Fruit fly (Drosophila melanogaster): ENCODE measurements around the gene tnc.

tnc gene

dm6 chr3R:25060462-25060861 lies 76.3 kb downstream of the tnc start:
- TF ChIP-seq Pdp1 (GFP tag; optimal IDR thresholded peaks at IDR 0.05) (peak in 1 of 2 experiments; percentile 54), CG4328 (GFP tag; optimal IDR thresholded peaks at IDR 0.05) (no peak), CG12391 (tag; optimal IDR thresholded peaks at IDR 0.05) (no peak), MTF-1 (GFP tag; optimal IDR thresholded peaks at IDR 0.05; ENCODE audit: borderline replicate concordance) (no peak), Vsx1 (GFP tag; optimal IDR thresholded peaks at IDR 0.05) (peak; percentile 71), tup (GFP tag; optimal IDR thresholded peaks at IDR 0.05) (no peak)

- peak; percentile 52 for TF ChIP-seq gfzf (GFP tag; optimal IDR thresholded peaks at IDR 0.05)
- TF ChIP-seq CG4854 (GFP tag; optimal IDR thresholded peaks at IDR 0.05), result no peak
- TF ChIP-seq Scr (GFP tag; IDR thresholded peaks at IDR 0.05; ENCODE audit: partially characterized antibody), result no peak
- TF ChIP-seq bbx (GFP tag; IDR thresholded peaks at IDR 0.05; ENCODE audit: partially characterized antibody), result peak; percentile 17; the same call in 1 of the 2 replicates
- peak; percentile 37 for TF ChIP-seq PHDP (tag; optimal IDR thresholded peaks at IDR 0.05)
- TF ChIP-seq CG12659 (GFP tag; optimal IDR thresholded peaks at IDR 0.05), result peak; percentile 37
- TF ChIP-seq CG30020 (tag; optimal IDR thresholded peaks at IDR 0.05), result peak; percentile 50
- TF ChIP-seq Tbp (GFP tag; optimal IDR thresholded peaks at IDR 0.05), result no peak
- TF ChIP-seq BEAF-32 (GFP tag; optimal IDR thresholded peaks at IDR 0.05), result peak; percentile 4
- TF ChIP-seq CG1529 (GFP tag; optimal IDR thresholded peaks at IDR 0.05), result no peak
- peak; percentile 12; the same call in 1 of the 3 replicates for TF ChIP-seq mld (GFP tag; IDR thresholded peaks at IDR 0.05; ENCODE audit: partially characterized antibody)
- peak; percentile 33; the same call in 2 of the 4 replicates for TF ChIP-seq Dll (GFP tag; IDR thresholded peaks at IDR 0.05; ENCODE audit: partially characterized antibody)
- TF ChIP-seq sd (tag; optimal IDR thresholded peaks at IDR 0.05), result no peak
- peak; percentile 73 for TF ChIP-seq row (GFP tag; IDR thresholded peaks at IDR 0.05)
- TF ChIP-seq CG31441 (GFP tag; IDR thresholded peaks at IDR 0.05), result no peak
- TF ChIP-seq amos (GFP tag; IDR thresholded peaks at IDR 0.05; ENCODE audit: partially characterized antibody), result 0 out of 2 replicates have a peak, but pooled peaks have one; percentile 18
- peak; percentile 50 for TF ChIP-seq CG14710 (tag; optimal IDR thresholded peaks at IDR 0.05)
- no peak for TF ChIP-seq CG6254 (GFP tag; optimal IDR thresholded peaks at IDR 0.05)
- TF ChIP-seq trem (tag; optimal IDR thresholded peaks at IDR 0.05), result peak; percentile 85
- TF ChIP-seq CG4617 (GFP tag; optimal IDR thresholded peaks at IDR 0.05; ENCODE audit: borderline replicate concordance), result peak; percentile 50
- TF ChIP-seq CG10267 (tag; optimal IDR thresholded peaks at IDR 0.05), result peak; percentile 42
- TF ChIP-seq ara (GFP tag; IDR thresholded peaks at IDR 0.05), result no peak
- peak; percentile 51 for TF ChIP-seq CG9797 (GFP tag; optimal IDR thresholded peaks at IDR 0.05)
- peak; percentile 61 for TF ChIP-seq onecut (GFP tag; IDR thresholded peaks at IDR 0.05)
- peak; percentile 36 for TF ChIP-seq stwl (tag; optimal IDR thresholded peaks at IDR 0.05)
- no peak for TF ChIP-seq aop (GFP tag; IDR thresholded peaks at IDR 0.05)
- no peak for TF ChIP-seq tna (GFP tag; IDR thresholded peaks at IDR 0.05; ENCODE audit: partially characterized antibody)
- peak; percentile 3 for TF ChIP-seq phol (tag; optimal IDR thresholded peaks at IDR 0.05)
- peak; percentile 12 for TF ChIP-seq YL-1 (GFP tag; optimal IDR thresholded peaks at IDR 0.05)
- peak; percentile 50 for TF ChIP-seq CG2116 (GFP tag; optimal IDR thresholded peaks at IDR 0.05)
- TF ChIP-seq Adf1 (GFP tag; IDR thresholded peaks at IDR 0.05), result no peak
- TF ChIP-seq pzg (GFP tag; optimal IDR thresholded peaks at IDR 0.05), result peak; percentile 20
- TF ChIP-seq CG34422 (GFP tag; IDR thresholded peaks at IDR 0.05), result peak; percentile 6; the same call in 1 of the 3 replicates
- TF ChIP-seq lbe (GFP tag; optimal IDR thresholded peaks at IDR 0.05), result no peak
- TF ChIP-seq jigr1 (GFP tag; IDR thresholded peaks at IDR 0.05), result no peak
- peak; percentile 41 for TF ChIP-seq MBD-R2 (GFP tag; IDR thresholded peaks at IDR 0.05)
- peak; percentile 69 for TF ChIP-seq MESR4 (GFP tag; optimal IDR thresholded peaks at IDR 0.05)
- TF ChIP-seq CG13287 (GFP tag; IDR thresholded peaks at IDR 0.05; ENCODE audit: partially characterized antibody), result peak; percentile 30; the same call in 1 of the 2 replicates
These were observed 81.0 kb downstream of the tnc start, which contains the start of the genes veli and PQBP1 for dm6 chr3R:25064907-25065841. TSS of gene veli (minus strand) at chr3R:25065591. TSS of gene PQBP1 (plus strand) at chr3R:25065791.
